Worm (Caenorhabditis elegans) whole organism, late embryonic: Measurements from ENCODE around the gene F10C2.4.

Source experiments
- C08G9.2 ChIP-seq: sonication (generic microtip); optimal IDR thresholded peaks from 2 replicates; lab custom pipeline; 2016; ENCODE audit warnings: mild to moderate bottlenecking, missing genetic modification characterization, moderate library complexity, missing compliant biosample characterization
- C38D4.7 ChIP-seq: fragments of 200-800 bp; sonication (Bioruptor generic); optimal IDR thresholded peaks from 2 replicates; lab custom pipeline; 2018; ENCODE audit warnings: mild to moderate bottlenecking, missing genetic modification characterization, moderate library complexity, missing compliant biosample characterization
- F13H6.1 ChIP-seq: sonication (generic microtip); optimal IDR thresholded peaks from 2 replicates; lab custom pipeline; 2016; ENCODE audit warnings: missing genetic modification characterization, missing compliant biosample characterization
- T23F11.4 ChIP-seq: fragments of 200-800 bp; sonication (Bioruptor generic); optimal IDR thresholded peaks from 2 replicates; lab custom pipeline; 2018; ENCODE audit warnings: mild to moderate bottlenecking, missing genetic modification characterization, missing compliant biosample characterization
- Y22D7AL.16 ChIP-seq: sonication (generic microtip); optimal IDR thresholded peaks from 2 replicates; lab custom pipeline; 2016; ENCODE audit warnings: missing genetic modification characterization, missing compliant biosample characterization
- ceh-14 ChIP-seq: sonication (generic microtip); optimal IDR thresholded peaks from 2 replicates; lab custom pipeline; 2016; ENCODE audit warnings: missing genotype, missing genetic modification characterization, missing compliant biosample characterization
- ceh-18 ChIP-seq: sonication (generic microtip); optimal IDR thresholded peaks from 2 replicates; lab custom pipeline; 2016; ENCODE audit warnings: missing genetic modification characterization, missing compliant biosample characterization
- ceh-2 ChIP-seq: sonication (generic microtip); optimal IDR thresholded peaks from 2 replicates; lab custom pipeline; 2016; ENCODE audit warnings: missing genotype, missing genetic modification characterization, missing compliant biosample characterization
- ceh-31 ChIP-seq: sonication (generic microtip); optimal IDR thresholded peaks from 2 replicates; lab custom pipeline; 2016; ENCODE audit warnings: missing genetic modification characterization, missing compliant biosample characterization
- ceh-34 ChIP-seq: sonication (generic microtip); optimal IDR thresholded peaks from 2 replicates; lab custom pipeline; 2016; ENCODE audit warnings: mild to moderate bottlenecking, missing genetic modification characterization, missing compliant biosample characterization
- ceh-45 ChIP-seq: fragments of 200-800 bp; sonication (Bioruptor generic); IDR thresholded peaks from 2 replicates; pipeline ENCODE4 v1.3.6; 2022; ENCODE audit warnings: missing genetic modification reagents, missing genetic modification characterization, missing compliant biosample characterization
- ceh-48 ChIP-seq: sonication (generic microtip); optimal IDR thresholded peaks from 2 replicates; lab custom pipeline; 2016; ENCODE audit warnings: missing genetic modification characterization, inconsistent platforms, missing compliant biosample characterization
- che-1 ChIP-seq: sonication (generic microtip); optimal IDR thresholded peaks from 2 replicates; lab custom pipeline; 2016; ENCODE audit warnings: mild to moderate bottlenecking, missing genetic modification characterization, missing compliant biosample characterization
- dmd-4 ChIP-seq: sonication (generic microtip); optimal IDR thresholded peaks from 2 replicates; lab custom pipeline; 2016; ENCODE audit warnings: borderline replicate concordance, missing genetic modification characterization, missing compliant biosample characterization
- dve-1 ChIP-seq: sonication (generic microtip); optimal IDR thresholded peaks from 2 replicates; lab custom pipeline; 2017; ENCODE audit warnings: antibody characterized with exemption, mild to moderate bottlenecking, missing genetic modification characterization, missing compliant biosample characterization
- elt-4 ChIP-seq: sonication (generic microtip); optimal IDR thresholded peaks from 2 replicates; lab custom pipeline; 2016; ENCODE audit warnings: missing genetic modification characterization, missing compliant biosample characterization
- fkh-6 ChIP-seq: sonication (generic microtip); optimal IDR thresholded peaks from 2 replicates; lab custom pipeline; 2016; ENCODE audit warnings: missing genetic modification characterization, missing compliant biosample characterization
- hlh-15 ChIP-seq: sonication (generic microtip); optimal IDR thresholded peaks from 2 replicates; lab custom pipeline; 2016; ENCODE audit warnings: missing genetic modification characterization, missing compliant biosample characterization
- hlh-6 ChIP-seq: sonication (generic microtip); optimal IDR thresholded peaks from 2 replicates; lab custom pipeline; 2016; ENCODE audit warnings: missing genotype, missing genetic modification characterization, missing compliant biosample characterization
- hlh-8 ChIP-seq: sonication (generic microtip); optimal IDR thresholded peaks from 2 replicates; lab custom pipeline; 2016; ENCODE audit warnings: missing genotype, missing genetic modification characterization, missing compliant biosample characterization
- mec-3 ChIP-seq: sonication (generic microtip); optimal IDR thresholded peaks from 2 replicates; lab custom pipeline; 2016; ENCODE audit warnings: borderline replicate concordance, missing genetic modification characterization, missing compliant biosample characterization
- nhr-11 ChIP-seq: fragments of 150-350 bp; optimal IDR thresholded peaks from 2 replicates; lab custom pipeline; 2014; ENCODE audit warnings: missing biosample characterization, missing genetic modification characterization
- nhr-232 ChIP-seq: sonication (generic microtip); optimal IDR thresholded peaks from 2 replicates; lab custom pipeline; 2016; ENCODE audit warnings: missing genetic modification characterization, missing compliant biosample characterization
- odd-2 ChIP-seq: sonication (generic microtip); optimal IDR thresholded peaks from 2 replicates; lab custom pipeline; 2017; ENCODE audit warnings: antibody characterized with exemption, mild to moderate bottlenecking, missing genetic modification characterization, missing compliant biosample characterization
- pha-4 ChIP-seq: fragments of 150-350 bp; optimal IDR thresholded peaks from 2 replicates; lab custom pipeline; 2018; ENCODE audit warnings: missing biosample characterization, missing genetic modification reagents, missing genetic modification characterization
- pros-1 ChIP-seq: fragments of 150-350 bp; optimal IDR thresholded peaks from 2 replicates; lab custom pipeline; 2014; ENCODE audit warnings: missing biosample characterization, missing genetic modification reagents, missing genetic modification characterization
- ref-2 ChIP-seq: sonication (generic microtip); optimal IDR thresholded peaks from 2 replicates; lab custom pipeline; 2016; ENCODE audit warnings: missing genetic modification characterization, missing compliant biosample characterization
- rnt-1 ChIP-seq: sonication (generic microtip); optimal IDR thresholded peaks from 2 replicates; lab custom pipeline; 2016; ENCODE audit warnings: missing genetic modification characterization, missing compliant biosample characterization
- sdc-2 ChIP-seq: sonication (generic microtip); optimal IDR thresholded peaks from 2 replicates; lab custom pipeline; 2016; ENCODE audit warnings: missing genotype, missing genetic modification characterization, missing compliant biosample characterization
- sox-2 ChIP-seq: fragments of 200-800 bp; sonication (Bioruptor generic); IDR thresholded peaks from 2 replicates; pipeline ENCODE4 v1.3.6; 2022; ENCODE audit warnings: missing genetic modification reagents, missing genetic modification characterization, missing compliant biosample characterization
- syd-9 ChIP-seq: sonication (generic microtip); optimal IDR thresholded peaks from 2 replicates; lab custom pipeline; 2016; ENCODE audit warnings: mild to moderate bottlenecking, missing genetic modification characterization, moderate library complexity, missing compliant biosample characterization
- tbx-2 ChIP-seq: sonication (generic microtip); optimal IDR thresholded peaks from 2 replicates; lab custom pipeline; 2016; ENCODE audit warnings: missing genetic modification characterization, missing compliant biosample characterization
- tbx-7 ChIP-seq: sonication (generic microtip); optimal IDR thresholded peaks from 2 replicates; lab custom pipeline; 2016; ENCODE audit warnings: missing genotype, missing genetic modification characterization, missing compliant biosample characterization
- ttx-3 ChIP-seq: sonication (generic microtip); optimal IDR thresholded peaks from 2 replicates; lab custom pipeline; 2016; ENCODE audit warnings: missing genetic modification reagents, missing genetic modification characterization, missing compliant biosample characterization
- unc-42 ChIP-seq: sonication (generic microtip); optimal IDR thresholded peaks from 2 replicates; lab custom pipeline; 2016; ENCODE audit warnings: missing genotype, missing genetic modification characterization, missing compliant biosample characterization
- zip-5 ChIP-seq: sonication (generic microtip); optimal IDR thresholded peaks from 2 replicates; lab custom pipeline; 2016; ENCODE audit warnings: missing genetic modification characterization, missing compliant biosample characterization

F10C2.4 gene

ce11 chrV:12028151-12028550 is 13.2 kb upstream of the F10C2.4 start:
- TF ChIP-seq zip-5 (tag; lab: Kevin White, UChicago) (no peak), hlh-15 (no peak), unc-42 (tag; lab: Kevin White, UChicago) (no peak), T23F11.4 (no peak), pha-4 (tag; lab: Kevin White, UChicago) (no peak)

DNA sequence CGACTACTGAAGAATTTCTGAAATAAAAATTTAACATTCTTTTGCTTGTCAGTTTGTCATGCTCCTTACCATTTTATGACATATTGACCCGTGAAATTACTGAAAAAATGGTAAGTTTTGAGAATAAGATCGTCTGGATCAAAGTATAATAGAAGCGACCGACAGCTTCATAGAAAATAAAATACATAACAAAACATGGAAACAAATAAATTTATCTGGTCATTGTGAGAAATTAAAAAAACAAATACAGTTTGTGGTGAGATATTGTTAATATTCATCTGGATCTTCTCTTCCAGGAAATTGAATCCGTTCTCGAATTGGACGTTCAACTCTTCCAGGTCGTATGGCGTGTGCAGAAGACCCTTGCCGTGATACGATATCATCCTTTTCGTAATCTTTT is 9.3 kb upstream of the F10C2.4 start, which contains the start of gene pkc-1:
Gene pkc-1, minus strand, starts transcription at position 101 of the 400 bp plus-strand sequence.
- TF ChIP-seq ttx-3 (tag; lab: Kevin White, UChicago) (no peak), ceh-14 (no peak), sox-2 (no peak), nhr-11 (tag; lab: Kevin White, UChicago) (no peak), che-1 (tag; lab: Kevin White, UChicago) (no peak), dve-1 (tag; lab: Kevin White, UChicago) (no peak), hlh-8 (tag; lab: Kevin White, UChicago) (no peak), fkh-6 (tag; lab: Kevin White, UChicago) (no peak), odd-2 (tag; lab: Kevin White, UChicago) (no peak), nhr-232 (no peak), dmd-4 (no peak)

DNA sequence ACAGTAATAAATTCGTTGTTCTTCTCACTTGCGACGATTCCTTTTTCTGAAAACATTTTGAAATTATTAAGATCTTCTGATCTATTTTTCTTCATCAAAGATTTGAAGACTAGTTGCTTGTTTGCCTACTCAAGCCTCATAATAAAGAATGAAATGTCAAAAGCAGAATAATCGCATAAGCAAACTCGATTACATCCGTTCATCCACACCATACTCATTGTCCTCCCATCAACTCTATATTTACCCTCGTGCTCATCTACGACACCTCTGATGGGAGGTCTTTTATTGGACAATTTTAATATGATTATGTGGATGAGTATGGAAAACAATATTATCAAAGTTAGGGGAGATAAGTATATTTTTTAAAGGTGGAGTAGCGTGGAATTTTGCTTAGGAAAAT is 7.5 kb upstream of the F10C2.4 start:
- TF ChIP-seq fkh-6 (tag; lab: Kevin White, UChicago) (no peak), nhr-11 (tag; lab: Kevin White, UChicago) (no peak), sox-2 (no peak), unc-42 (tag; lab: Kevin White, UChicago) (peak; percentile 62), mec-3 (tag; lab: Kevin White, UChicago) (no peak)

- peak; percentile 23 for TF ChIP-seq unc-42 (tag; lab: Kevin White, UChicago)
- no peak for TF ChIP-seq ceh-45 (GFP tag; lab: Robert Waterston, UW)
- no peak for TF ChIP-seq sdc-2 (tag; lab: Kevin White, UChicago)
- TF ChIP-seq T23F11.4 = no peak
- TF ChIP-seq pha-4 (tag; lab: Kevin White, UChicago) = no peak
- peak; percentile 18; the same call in 1 of the 2 replicates for TF ChIP-seq sox-2
- peak; percentile 20 for TF ChIP-seq ceh-31 (tag; lab: Kevin White, UChicago)
- TF ChIP-seq dmd-4 = no peak
Measured at ce11 chrV:12036129-12036528, 5.2 kb upstream of the F10C2.4 start.

- TF ChIP-seq nhr-232 (no peak), tbx-2 (tag; lab: Kevin White, UChicago) (no peak), pros-1 (tag; lab: Kevin White, UChicago) (no peak), ceh-14 (no peak), T23F11.4 (no peak), zip-5 (tag; lab: Kevin White, UChicago) (no peak), elt-4 (tag; lab: Kevin White, UChicago) (no peak), Y22D7AL.16 (no peak)
Measured at ce11 chrV:12037889-12038288, 3.5 kb upstream of the F10C2.4 start.

DNA sequence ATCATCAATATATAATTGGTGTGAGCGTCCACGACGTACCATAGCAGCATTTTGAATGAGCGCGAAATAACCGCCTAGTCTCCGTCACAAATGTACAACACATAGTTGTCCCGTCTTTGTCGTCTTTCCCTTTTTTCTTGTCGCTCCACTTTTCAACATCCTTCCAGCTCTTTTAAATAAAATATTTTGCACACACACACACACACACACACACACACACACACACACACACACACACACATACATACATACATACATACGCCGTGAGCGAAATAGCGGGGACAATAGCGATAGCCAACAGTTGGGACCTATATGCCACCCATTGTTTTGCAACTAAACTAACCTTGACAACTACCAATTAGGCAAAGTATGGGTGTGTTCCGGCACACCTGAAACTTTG is 3.0 kb upstream of the F10C2.4 start:
- TF ChIP-seq tbx-7 (tag; lab: Kevin White, UChicago) (no peak), ceh-31 (tag; lab: Kevin White, UChicago) (no peak), sox-2 (peak; percentile 4; the same call in 1 of the 2 replicates)

ce11 chrV:12038783-12039182 is 2.6 kb upstream of the F10C2.4 start:
- TF ChIP-seq sdc-2 (tag; lab: Kevin White, UChicago) (peak; percentile 56), C08G9.2 (tag; lab: Kevin White, UChicago) (peak; percentile 34), rnt-1 (tag; lab: Kevin White, UChicago) (no peak), ceh-48 (tag; lab: Kevin White, UChicago) (no peak), syd-9 (tag; lab: Kevin White, UChicago) (peak; percentile 51), C38D4.7 (GFP tag; lab: Kevin White, UChicago) (no peak), ceh-2 (tag; lab: Kevin White, UChicago) (peak; percentile 42), ref-2 (tag; lab: Kevin White, UChicago) (peak; percentile 25), F13H6.1 (tag; lab: Kevin White, UChicago) (peak; percentile 33), pros-1 (tag; lab: Kevin White, UChicago) (peak; percentile 46), ceh-34 (tag; lab: Kevin White, UChicago) (peak; percentile 37), hlh-6 (peak; percentile 26), ceh-18 (tag; lab: Kevin White, UChicago) (peak; percentile 10), ceh-31 (tag; lab: Kevin White, UChicago) (peak; percentile 44), tbx-2 (tag; lab: Kevin White, UChicago) (peak; percentile 65)
